Worm (Caenorhabditis elegans) whole organism, late embryonic: Measurements from ENCODE around the gene mdt-28.

Experiments used
- C08G9.2 ChIP-seq: sonication (generic microtip); optimal IDR thresholded peaks from 2 replicates; lab custom pipeline; 2016; ENCODE audit warnings: mild to moderate bottlenecking, missing genetic modification characterization, moderate library complexity, missing compliant biosample characterization
- C38D4.7 ChIP-seq: fragments of 200-800 bp; sonication (Bioruptor generic); optimal IDR thresholded peaks from 2 replicates; lab custom pipeline; 2018; ENCODE audit warnings: mild to moderate bottlenecking, missing genetic modification characterization, moderate library complexity, missing compliant biosample characterization
- Y22D7AL.16 ChIP-seq: sonication (generic microtip); optimal IDR thresholded peaks from 2 replicates; lab custom pipeline; 2016; ENCODE audit warnings: missing genetic modification characterization, missing compliant biosample characterization
- ahr-1 ChIP-seq: sonication (generic microtip); optimal IDR thresholded peaks from 2 replicates; lab custom pipeline; 2016; ENCODE audit warnings: missing genetic modification characterization, missing compliant biosample characterization
- ama-1 ChIP-seq: fragments of 150-350 bp; optimal IDR thresholded peaks from 2 replicates; lab custom pipeline; 2014
- ceh-14 ChIP-seq: sonication (generic microtip); optimal IDR thresholded peaks from 2 replicates; lab custom pipeline; 2016; ENCODE audit warnings: missing genotype, missing genetic modification characterization, missing compliant biosample characterization
- ceh-18 ChIP-seq: sonication (generic microtip); optimal IDR thresholded peaks from 2 replicates; lab custom pipeline; 2016; ENCODE audit warnings: missing genetic modification characterization, missing compliant biosample characterization
- ceh-19 ChIP-seq: fragments of 200-800 bp; sonication (Bioruptor generic); optimal IDR thresholded peaks from 2 replicates; lab custom pipeline; 2018; ENCODE audit warnings: mild to moderate bottlenecking, missing genetic modification characterization, missing compliant biosample characterization
- ceh-24 ChIP-seq: sonication (generic microtip); optimal IDR thresholded peaks from 2 replicates; lab custom pipeline; 2016; ENCODE audit warnings: mild to moderate bottlenecking, missing genetic modification characterization, missing compliant biosample characterization
- ceh-30 ChIP-seq: fragments of 150-350 bp; optimal IDR thresholded peaks from 2 replicates; lab custom pipeline; 2014; ENCODE audit warnings: missing biosample characterization, missing genetic modification characterization
- ceh-6 ChIP-seq: fragments of 200-800 bp; sonication (Bioruptor generic); optimal IDR thresholded peaks from 2 replicates; lab custom pipeline; 2018; ENCODE audit warnings: mild to moderate bottlenecking, missing genetic modification characterization, missing compliant biosample characterization
- che-1 ChIP-seq: sonication (generic microtip); optimal IDR thresholded peaks from 2 replicates; lab custom pipeline; 2016; ENCODE audit warnings: mild to moderate bottlenecking, missing genetic modification characterization, missing compliant biosample characterization
- dmd-4 ChIP-seq: sonication (generic microtip); optimal IDR thresholded peaks from 2 replicates; lab custom pipeline; 2016; ENCODE audit warnings: borderline replicate concordance, missing genetic modification characterization, missing compliant biosample characterization
- elt-2 ChIP-seq: sonication (generic microtip); optimal IDR thresholded peaks from 2 replicates; lab custom pipeline; 2016; ENCODE audit warnings: missing genetic modification reagents, missing genetic modification characterization, missing compliant biosample characterization
- eyg-1 ChIP-seq: sonication (generic microtip); optimal IDR thresholded peaks from 2 replicates; lab custom pipeline; 2016; ENCODE audit warnings: missing genotype, missing genetic modification characterization, missing compliant biosample characterization
- fkh-10 ChIP-seq: fragments of 150-350 bp; optimal IDR thresholded peaks from 2 replicates; lab custom pipeline; 2014; ENCODE audit warnings: missing biosample characterization, missing genetic modification reagents, missing genetic modification characterization
- hlh-13 ChIP-seq: fragments of 200-800 bp; sonication (Bioruptor generic); optimal IDR thresholded peaks from 2 replicates; lab custom pipeline; 2018; ENCODE audit warnings: mild to moderate bottlenecking, missing genetic modification characterization, missing compliant biosample characterization
- hlh-30 ChIP-seq: sonication (generic microtip); optimal IDR thresholded peaks from 2 replicates; lab custom pipeline; 2017; ENCODE audit warnings: antibody characterized with exemption, missing genetic modification characterization, missing compliant biosample characterization; ENCODE audit not compliant: insufficient read depth
- nfya-1 ChIP-seq: sonication (generic microtip); optimal IDR thresholded peaks from 2 replicates; lab custom pipeline; 2017; ENCODE audit warnings: missing genetic modification characterization, mild to moderate bottlenecking, missing compliant biosample characterization, antibody characterized with exemption, moderate library complexity
- nhr-232 ChIP-seq: sonication (generic microtip); optimal IDR thresholded peaks from 2 replicates; lab custom pipeline; 2016; ENCODE audit warnings: missing genetic modification characterization, missing compliant biosample characterization
- pat-9 ChIP-seq: fragments of 200-800 bp; sonication (Bioruptor generic); optimal IDR thresholded peaks from 2 replicates; lab custom pipeline; 2018; ENCODE audit warnings: mild to moderate bottlenecking, missing genetic modification characterization, moderate library complexity, missing compliant biosample characterization
- pha-2 ChIP-seq: sonication (generic microtip); optimal IDR thresholded peaks from 2 replicates; lab custom pipeline; 2017; ENCODE audit warnings: mild to moderate bottlenecking, missing genetic modification characterization, missing compliant biosample characterization
- pha-4 ChIP-seq: fragments of 150-350 bp; optimal IDR thresholded peaks from 2 replicates; lab custom pipeline; 2018; ENCODE audit warnings: missing biosample characterization, missing genetic modification reagents, missing genetic modification characterization
- pqm-1 ChIP-seq: sonication (generic microtip); optimal IDR thresholded peaks from 2 replicates; lab custom pipeline; 2016; ENCODE audit warnings: missing genetic modification characterization, missing compliant biosample characterization
- pros-1 ChIP-seq: fragments of 150-350 bp; optimal IDR thresholded peaks from 2 replicates; lab custom pipeline; 2014; ENCODE audit warnings: missing biosample characterization, missing genetic modification reagents, missing genetic modification characterization
- rnt-1 ChIP-seq: sonication (generic microtip); optimal IDR thresholded peaks from 2 replicates; lab custom pipeline; 2016; ENCODE audit warnings: missing genetic modification characterization, missing compliant biosample characterization
- sox-2 ChIP-seq: fragments of 200-800 bp; sonication (Bioruptor generic); IDR thresholded peaks from 2 replicates; pipeline ENCODE4 v1.3.6; 2022; ENCODE audit warnings: missing genetic modification reagents, missing genetic modification characterization, missing compliant biosample characterization
- syd-9 ChIP-seq: sonication (generic microtip); optimal IDR thresholded peaks from 2 replicates; lab custom pipeline; 2016; ENCODE audit warnings: mild to moderate bottlenecking, missing genetic modification characterization, moderate library complexity, missing compliant biosample characterization
- ttx-3 ChIP-seq: sonication (generic microtip); optimal IDR thresholded peaks from 2 replicates; lab custom pipeline; 2016; ENCODE audit warnings: missing genetic modification reagents, missing genetic modification characterization, missing compliant biosample characterization
- unc-3 ChIP-seq, 2 experiments: fragments of 200-800 bp in 1 of 2; sonication (Bioruptor generic) in 1 of 2; sonication (generic microtip) in 1 of 2; conservative IDR thresholded peaks in 1 of 2; optimal IDR thresholded peaks in 1 of 2; 2 replicates each; pipeline versions ENCODE4 v1.3.6 to Lab custom; 2016 to 2022; ENCODE audit warnings: missing compliant biosample characterization in 2 of 2, missing genetic modification characterization in 2 of 2, missing genetic modification reagents in 1 of 2
- unc-42 ChIP-seq: sonication (generic microtip); optimal IDR thresholded peaks from 2 replicates; lab custom pipeline; 2016; ENCODE audit warnings: missing genotype, missing genetic modification characterization, missing compliant biosample characterization
- unc-55 ChIP-seq: sonication (generic microtip); optimal IDR thresholded peaks from 2 replicates; lab custom pipeline; 2017; ENCODE audit warnings: missing biosample characterization, missing genetic modification reagents, missing genetic modification characterization
- unc-86 ChIP-seq: sonication (generic microtip); optimal IDR thresholded peaks from 2 replicates; lab custom pipeline; 2016; ENCODE audit warnings: missing genetic modification characterization, missing compliant biosample characterization
- zip-5 ChIP-seq: sonication (generic microtip); optimal IDR thresholded peaks from 2 replicates; lab custom pipeline; 2016; ENCODE audit warnings: missing genetic modification characterization, missing compliant biosample characterization

mdt-28 gene

DNA sequence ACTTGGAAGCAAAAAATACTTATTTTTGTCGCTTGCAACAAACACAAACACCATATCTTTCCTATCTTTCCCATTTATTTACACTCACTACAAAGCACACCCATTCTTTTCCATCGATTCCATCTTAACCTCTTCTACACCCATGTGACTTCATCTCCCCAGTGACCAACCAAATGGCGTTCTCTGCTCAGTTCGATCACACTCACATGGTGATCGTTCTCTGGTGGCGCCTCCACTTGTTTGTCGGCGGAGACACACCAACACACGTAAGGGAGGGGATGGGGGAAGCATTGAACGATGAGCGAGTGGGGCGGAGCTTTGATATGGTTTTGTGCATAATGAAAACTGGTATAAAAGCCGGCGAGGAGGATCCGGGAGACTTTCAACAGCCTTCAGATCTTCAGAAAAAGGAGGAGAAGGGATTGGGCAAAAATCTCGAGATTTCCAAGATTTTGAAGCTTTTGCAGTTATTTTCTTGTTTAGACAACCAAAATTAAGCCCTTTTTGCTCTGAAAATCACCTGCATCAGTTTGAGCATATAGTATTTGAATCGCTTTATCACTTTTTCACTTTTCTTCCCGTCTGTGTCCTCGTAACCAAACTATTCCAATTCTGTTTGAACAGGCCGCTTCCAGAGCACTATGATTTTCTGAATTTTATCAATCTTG lies 8.6 kb downstream of the mdt-28 start:
- TF ChIP-seq ceh-18 (peak; percentile 20), zip-5 (tag; lab: Kevin White, UChicago) (no peak), hlh-30 (peak; percentile 34), dmd-4 (tag; lab: Kevin White, UChicago) (no peak), pqm-1 (tag; lab: Kevin White, UChicago) (peak; percentile 15), Y22D7AL.16 (tag; lab: Kevin White, UChicago) (no peak)

- TF ChIP-seq eyg-1 (tag; lab: Kevin White, UChicago) (no peak), pha-2 (tag; lab: Kevin White, UChicago) (no peak), elt-2 (peak; percentile 40)
Observed at ce11 chrV:15563985-15564384, 11.2 kb downstream of the mdt-28 start.

DNA sequence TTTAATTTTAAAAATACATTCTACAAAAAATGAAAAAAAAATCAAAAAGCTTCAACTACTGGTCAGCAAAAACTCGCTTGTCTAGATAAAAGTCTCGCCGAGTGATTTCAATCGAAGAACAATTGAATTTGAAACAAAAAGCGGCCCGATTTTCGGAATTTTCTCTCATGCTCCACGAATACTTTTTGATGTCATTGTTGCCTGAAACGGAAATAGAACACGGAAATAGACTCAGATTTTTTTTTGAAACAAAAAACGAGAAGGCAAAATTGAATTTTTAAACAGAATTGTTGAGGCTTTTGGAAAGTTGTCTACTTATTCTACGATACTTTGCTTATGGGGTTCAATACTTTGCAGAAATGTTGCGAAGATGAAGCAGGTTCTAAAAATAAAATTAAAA lies 11.7 kb downstream of the mdt-28 start:
- TF ChIP-seq hlh-13 (no peak), ama-1 (lab: Kevin White, UChicago) (no peak), nhr-232 (no peak), ceh-14 (no peak), unc-86 (no peak), C08G9.2 (tag; lab: Kevin White, UChicago) (no peak), syd-9 (tag; lab: Kevin White, UChicago) (no peak), pha-4 (tag; lab: Kevin White, UChicago) (no peak)

- no peak for TF ChIP-seq pros-1 (tag; lab: Kevin White, UChicago)
- peak; percentile 62 for TF ChIP-seq nfya-1 (tag; lab: Kevin White, UChicago)
Observed at ce11 chrV:15562541-15562940, 12.7 kb downstream of the mdt-28 start.

DNA sequence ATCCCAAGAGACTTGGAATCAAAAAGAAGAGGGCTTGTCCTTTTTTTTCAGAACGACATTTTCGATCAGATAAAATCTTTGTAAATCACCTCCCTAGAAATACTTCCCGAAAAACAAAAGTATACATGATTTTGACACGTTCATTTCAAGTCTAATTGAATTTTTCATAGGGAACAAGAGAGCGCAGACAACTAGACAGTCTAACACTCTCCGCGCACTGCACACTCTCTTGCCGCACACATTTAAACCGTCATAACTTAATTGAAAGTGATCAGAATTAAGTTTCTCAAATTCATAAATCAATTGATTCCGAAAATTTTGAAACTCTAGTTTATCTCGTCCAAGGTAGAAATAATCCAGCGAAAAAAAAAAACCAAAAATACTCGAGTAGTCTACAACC lies 15.5 kb downstream of the mdt-28 start:
- TF ChIP-seq eyg-1 (tag; lab: Kevin White, UChicago) (no peak), che-1 (tag; lab: Kevin White, UChicago) (no peak), pha-2 (tag; lab: Kevin White, UChicago) (no peak), unc-42 (tag; lab: Kevin White, UChicago) (no peak), ceh-24 (tag; lab: Kevin White, UChicago) (no peak), pros-1 (tag; lab: Kevin White, UChicago) (no peak), unc-55 (GFP tag; lab: Kevin White, UChicago) (no peak)
- TF ChIP-seq, all 69 proteins: peak for 0

ce11 chrV:15559047-15559446 lies 16.2 kb downstream of the mdt-28 start, which contains the start of gene acr-18:
Gene acr-18, minus strand, starts transcription at chrV:15559147.
- TF ChIP-seq ceh-19 (GFP tag; lab: Kevin White, UChicago) (no peak), ceh-6 (no peak), C38D4.7 (GFP tag; lab: Kevin White, UChicago) (no peak), hlh-30 (no peak), rnt-1 (no peak), pat-9 (tag; lab: Kevin White, UChicago) (no peak), ttx-3 (tag; lab: Kevin White, UChicago) (no peak), unc-3 (GFP tag; conservative IDR thresholded peaks at IDR 0.05; lab: Robert Waterston, UW) (no peak), unc-3 (tag; optimal IDR thresholded peaks at IDR 0.05; lab: Kevin White, UChicago) (no peak), fkh-10 (GFP tag; lab: Kevin White, UChicago) (no peak), ceh-30 (tag; lab: Kevin White, UChicago) (no peak), eyg-1 (tag; lab: Kevin White, UChicago) (no peak), dmd-4 (tag; lab: Kevin White, UChicago) (no peak), unc-55 (GFP tag; lab: Kevin White, UChicago) (no peak), ahr-1 (no peak), sox-2 (GFP tag; lab: Robert Waterston, UW) (no peak)
- TF ChIP-seq, all 69 proteins: peak for 0
